Worm (Caenorhabditis elegans) whole organism, L2 larva: ENCODE data around the gene cin-4.

Experiments
- C34F6.9 ChIP-seq: fragments of 150-350 bp; optimal IDR thresholded peaks from 2 replicates; lab custom pipeline; 2014; ENCODE audit warnings: missing biosample characterization, missing genetic modification characterization
- R02D3.7 ChIP-seq: fragments of 150-350 bp; optimal IDR thresholded peaks from 2 replicates; lab custom pipeline; 2014; ENCODE audit warnings: missing biosample characterization, missing genetic modification characterization
- ZK546.5 ChIP-seq: sonication (generic microtip); optimal IDR thresholded peaks from 2 replicates; lab custom pipeline; 2017; ENCODE audit warnings: missing biosample characterization, missing genetic modification characterization
- aly-2 ChIP-seq: fragments of 150-350 bp; optimal IDR thresholded peaks from 2 replicates; lab custom pipeline; 2014; ENCODE audit warnings: missing biosample characterization, missing genetic modification characterization
- blmp-1 ChIP-seq: sonication (generic microtip); optimal IDR thresholded peaks from 2 replicates; lab custom pipeline; 2017; ENCODE audit warnings: missing genetic modification characterization, mild to moderate bottlenecking, missing compliant biosample characterization, antibody characterized with exemption, moderate library complexity; ENCODE audit not compliant: insufficient read depth
- ceh-16 ChIP-seq: fragments of 150-350 bp; optimal IDR thresholded peaks from 2 replicates; lab custom pipeline; 2014; ENCODE audit warnings: missing biosample characterization, missing genetic modification characterization
- ceh-82 ChIP-seq: fragments of 150-350 bp; optimal IDR thresholded peaks from 2 replicates; lab custom pipeline; 2014; ENCODE audit warnings: missing biosample characterization, missing genetic modification characterization
- crh-2 ChIP-seq: sonication (generic microtip); optimal IDR thresholded peaks from 2 replicates; lab custom pipeline; 2017; ENCODE audit warnings: missing biosample characterization, missing genetic modification characterization
- egl-27 ChIP-seq: sonication (generic microtip); optimal IDR thresholded peaks from 3 replicates; lab custom pipeline; 2017; ENCODE audit warnings: missing biosample characterization, missing genetic modification reagents, missing genetic modification characterization
- elt-1 ChIP-seq: fragments of 150-350 bp; optimal IDR thresholded peaks from 2 replicates; lab custom pipeline; 2014; ENCODE audit warnings: missing biosample characterization, missing genetic modification characterization
- fos-1 ChIP-seq: fragments of 150-350 bp; optimal IDR thresholded peaks from 2 replicates; lab custom pipeline; 2014; ENCODE audit warnings: missing biosample characterization, missing genetic modification characterization
- gmeb-1 ChIP-seq: fragments of 150-350 bp; optimal IDR thresholded peaks from 2 replicates; lab custom pipeline; 2014; ENCODE audit warnings: missing biosample characterization, missing genetic modification characterization
- lin-11 ChIP-seq: fragments of 150-350 bp; sonication (generic microtip); optimal IDR thresholded peaks from 2 replicates; lab custom pipeline; 2014; ENCODE audit warnings: missing biosample characterization, missing genetic modification characterization, inconsistent platforms, mixed read lengths
- lin-13 ChIP-seq: fragments of 150-350 bp; optimal IDR thresholded peaks from 2 replicates; lab custom pipeline; 2014; ENCODE audit warnings: missing biosample characterization, missing genetic modification reagents, missing genetic modification characterization
- lin-39 ChIP-seq: fragments of 150-350 bp; optimal IDR thresholded peaks from 2 replicates; lab custom pipeline; 2014; ENCODE audit warnings: missing biosample characterization, missing genetic modification reagents, missing genetic modification characterization
- lsy-2 ChIP-seq, 2 experiments: fragments of 150-350 bp in 1 of 2; sonication (generic microtip) in 1 of 2; optimal IDR thresholded peaks; 2 replicates each; lab custom pipeline; 2014 to 2017; ENCODE audit warnings: missing biosample characterization in 2 of 2, missing genetic modification characterization in 2 of 2
- mab-5 ChIP-seq: fragments of 150-350 bp; optimal IDR thresholded peaks from 2 replicates; lab custom pipeline; 2014; ENCODE audit warnings: missing biosample characterization, missing genetic modification characterization
- mbf-1 ChIP-seq: sonication (generic microtip); optimal IDR thresholded peaks from 2 replicates; lab custom pipeline; 2017; ENCODE audit warnings: missing biosample characterization, missing genetic modification characterization
- mdl-1 ChIP-seq, 2 experiments: fragments of 150-350 bp in 1 of 2; sonication (generic microtip) in 1 of 2; optimal IDR thresholded peaks; 2 replicates each; lab custom pipeline; 2017; ENCODE audit warnings: missing biosample characterization in 2 of 2, missing genetic modification characterization in 2 of 2
- nhr-11 ChIP-seq: fragments of 150-350 bp; optimal IDR thresholded peaks from 2 replicates; lab custom pipeline; 2014; ENCODE audit warnings: missing biosample characterization, missing genetic modification characterization
- nhr-129 ChIP-seq: fragments of 150-350 bp; optimal IDR thresholded peaks from 2 replicates; lab custom pipeline; 2014; ENCODE audit warnings: missing biosample characterization, missing genetic modification characterization
- nhr-21 ChIP-seq: fragments of 150-350 bp; optimal IDR thresholded peaks from 2 replicates; lab custom pipeline; 2014; ENCODE audit warnings: missing biosample characterization, missing genetic modification characterization
- nhr-23 ChIP-seq: fragments of 150-350 bp; optimal IDR thresholded peaks from 2 replicates; lab custom pipeline; 2014; ENCODE audit warnings: missing biosample characterization, missing genetic modification reagents, missing genetic modification characterization
- nhr-25 ChIP-seq: fragments of 150-350 bp; sonication (generic microtip); optimal IDR thresholded peaks from 3 replicates; lab custom pipeline; 2014; ENCODE audit warnings: missing biosample characterization, missing genetic modification characterization
- nhr-6 ChIP-seq: fragments of 150-350 bp; optimal IDR thresholded peaks from 2 replicates; lab custom pipeline; 2014; ENCODE audit warnings: missing biosample characterization, missing genetic modification characterization
- nhr-77 ChIP-seq: fragments of 150-350 bp; optimal IDR thresholded peaks from 2 replicates; lab custom pipeline; 2014; ENCODE audit warnings: missing biosample characterization, missing genetic modification characterization
- peb-1 ChIP-seq: fragments of 150-350 bp; optimal IDR thresholded peaks from 2 replicates; lab custom pipeline; 2014; ENCODE audit warnings: missing biosample characterization, missing genetic modification characterization
- skn-1 ChIP-seq: sonication (generic microtip); optimal IDR thresholded peaks from 2 replicates; lab custom pipeline; 2017; ENCODE audit warnings: missing biosample characterization, missing genetic modification characterization
- sma-3 ChIP-seq: sonication (generic microtip); optimal IDR thresholded peaks from 2 replicates; lab custom pipeline; 2016; ENCODE audit warnings: missing genetic modification reagents, missing genetic modification characterization, missing compliant biosample characterization
- sma-9 ChIP-seq, 2 experiments: fragments of 150-350 bp in 1 of 2; sonication (generic microtip) in 1 of 2; optimal IDR thresholded peaks; 2 replicates each; lab custom pipeline; 2014 to 2016; ENCODE audit warnings: missing genetic modification characterization in 2 of 2, mild to moderate bottlenecking in 1 of 2, missing biosample characterization in 1 of 2, missing compliant biosample characterization in 1 of 2, missing genetic modification reagents in 1 of 2, moderate library complexity in 1 of 2
- unc-55 ChIP-seq: fragments of 150-350 bp; sonication (generic microtip); optimal IDR thresholded peaks from 3 replicates; lab custom pipeline; 2014; ENCODE audit warnings: missing biosample characterization, missing genetic modification reagents, missing genetic modification characterization
- ztf-1 ChIP-seq: fragments of 200-800 bp; sonication (Bioruptor generic); conservative IDR thresholded peaks from 2 replicates; pipeline ENCODE4 v1.3.6; 2022; ENCODE audit warnings: missing genetic modification characterization, missing compliant biosample characterization
- ztf-4 ChIP-seq: fragments of 150-350 bp; optimal IDR thresholded peaks from 2 replicates; lab custom pipeline; 2014; ENCODE audit warnings: missing biosample characterization, missing genetic modification characterization

Gene cin-4

DNA sequence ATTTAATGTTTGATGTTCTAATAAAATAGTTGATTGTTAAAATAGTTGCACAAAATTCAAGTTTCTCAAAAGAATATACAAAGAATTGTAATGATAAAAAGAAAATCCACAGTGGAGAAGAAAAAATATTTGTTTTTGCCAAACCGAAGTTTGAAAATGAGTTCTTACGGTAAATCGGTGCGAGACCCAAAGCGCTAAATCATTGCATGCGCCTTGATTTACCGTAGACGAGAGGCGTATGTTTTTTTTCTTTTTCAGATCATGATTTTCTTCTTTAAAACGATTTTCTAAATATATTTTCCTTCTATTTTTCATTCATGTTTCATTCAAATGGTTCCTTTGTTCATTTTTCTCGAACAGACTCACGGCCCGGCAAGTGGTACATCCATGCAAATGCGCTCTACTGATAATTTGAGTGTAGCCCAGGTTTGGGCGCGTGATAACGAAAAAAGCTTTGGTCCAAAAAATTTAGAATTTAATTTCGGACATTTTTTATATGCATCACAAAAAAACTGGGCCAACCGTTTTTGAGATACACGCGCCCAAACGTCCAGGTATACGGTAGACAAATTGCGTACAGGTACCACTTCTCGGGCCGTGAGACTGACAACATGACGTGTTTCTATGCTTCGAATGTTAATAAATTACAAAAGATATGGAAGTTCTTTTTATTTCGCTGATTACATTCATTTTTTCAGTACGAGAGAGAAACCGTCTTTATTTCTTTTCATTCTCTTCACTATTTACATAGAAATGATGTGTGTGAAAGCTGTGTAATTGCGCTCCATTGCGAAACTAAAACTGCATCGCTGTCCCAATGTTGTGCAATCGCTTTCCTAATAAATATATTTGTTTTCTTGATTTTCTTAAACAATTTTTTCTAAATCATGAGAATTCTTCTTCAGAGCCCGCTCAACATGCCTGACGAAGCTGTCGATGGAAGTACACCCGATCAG lies 12.9 kb upstream of the cin-4 start, which contains the start of gene znf-598:
znf-598 (plus strand) TSS at position 906 of the 956 bp plus-strand sequence.
- TF ChIP-seq elt-1 (tag; lab: Kevin White, UChicago) = no peak
- TF ChIP-seq C34F6.9 = peak; percentile 61
- TF ChIP-seq blmp-1 (tag; lab: Kevin White, UChicago) = no peak
- TF ChIP-seq peb-1 (tag; lab: Kevin White, UChicago) = no peak
- peak; percentile 55 for TF ChIP-seq fos-1 (tag; lab: Kevin White, UChicago)
- no peak for TF ChIP-seq mbf-1
- peak; percentile 45 for TF ChIP-seq crh-2 (tag; lab: Kevin White, UChicago)
- peak in 1 of 2 experiments; percentile 77 for TF ChIP-seq lsy-2 (tag; optimal IDR thresholded peaks at IDR 0.05; lab: Kevin White, UChicago)
- TF ChIP-seq mdl-1 (tag; optimal IDR thresholded peaks at IDR 0.05; lab: Kevin White, UChicago) = no peak
- no peak for TF ChIP-seq ZK546.5 (tag; lab: Kevin White, UChicago)
- TF ChIP-seq nhr-23 (tag; lab: Kevin White, UChicago) = no peak
- TF ChIP-seq lin-13 (GFP tag; lab: Kevin White, UChicago) = peak; percentile 45
- no peak for TF ChIP-seq gmeb-1 (tag; lab: Kevin White, UChicago)
- TF ChIP-seq nhr-25 (tag; lab: Kevin White, UChicago) = no peak
- no peak for TF ChIP-seq nhr-11 (tag; lab: Kevin White, UChicago)
- peak; percentile 71 for TF ChIP-seq nhr-129 (tag; lab: Kevin White, UChicago)
- no peak for TF ChIP-seq ztf-1 (GFP tag; lab: Robert Waterston, UW)
- peak; percentile 25 for TF ChIP-seq sma-9 (GFP tag; optimal IDR thresholded peaks at IDR 0.05; lab: Kevin White, UChicago)
- no peak for TF ChIP-seq sma-9 (tag; optimal IDR thresholded peaks at IDR 0.05; lab: Kevin White, UChicago)
- peak; percentile 26 for TF ChIP-seq sma-3 (GFP tag; lab: Kevin White, UChicago)
- no peak for TF ChIP-seq aly-2 (tag; lab: Kevin White, UChicago)
- no peak for TF ChIP-seq egl-27

DNA sequence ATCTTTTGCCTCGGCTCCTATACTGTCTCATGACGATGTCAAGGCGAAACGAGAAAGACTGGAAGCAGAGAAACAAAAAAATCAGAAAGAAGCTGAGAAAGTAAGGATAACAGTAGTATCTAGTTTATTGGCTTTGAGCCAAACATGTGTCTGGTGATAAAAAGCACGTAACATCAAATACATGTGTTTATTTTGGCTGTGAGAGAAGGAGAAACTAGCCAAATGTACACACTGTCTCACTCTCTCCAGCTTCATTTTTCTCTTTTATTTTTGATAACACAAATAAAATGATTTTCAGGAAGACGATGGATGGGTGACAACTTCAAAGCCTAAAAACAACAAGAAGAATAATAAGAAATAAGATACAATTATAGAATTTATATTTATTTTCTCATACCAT lies 8.6 kb upstream of the cin-4 start:
- TF ChIP-seq gmeb-1 (tag; lab: Kevin White, UChicago) (no peak), nhr-6 (no peak), fos-1 (tag; lab: Kevin White, UChicago) (no peak), lin-11 (no peak), nhr-23 (tag; lab: Kevin White, UChicago) (no peak), ztf-4 (tag; lab: Kevin White, UChicago) (no peak)

- TF ChIP-seq elt-1 (tag; lab: Kevin White, UChicago) (no peak), ztf-4 (tag; lab: Kevin White, UChicago) (no peak), fos-1 (tag; lab: Kevin White, UChicago) (peak; percentile 35), peb-1 (tag; lab: Kevin White, UChicago) (no peak), C34F6.9 (no peak), nhr-6 (no peak), unc-55 (GFP tag; lab: Kevin White, UChicago) (no peak), gmeb-1 (tag; lab: Kevin White, UChicago) (peak; percentile 2), crh-2 (tag; lab: Kevin White, UChicago) (peak; percentile 27), mab-5 (no peak), sma-3 (GFP tag; lab: Kevin White, UChicago) (no peak)
These were observed 6.9 kb upstream of the cin-4 start for ce11 chrII:7031137-7031697.

DNA sequence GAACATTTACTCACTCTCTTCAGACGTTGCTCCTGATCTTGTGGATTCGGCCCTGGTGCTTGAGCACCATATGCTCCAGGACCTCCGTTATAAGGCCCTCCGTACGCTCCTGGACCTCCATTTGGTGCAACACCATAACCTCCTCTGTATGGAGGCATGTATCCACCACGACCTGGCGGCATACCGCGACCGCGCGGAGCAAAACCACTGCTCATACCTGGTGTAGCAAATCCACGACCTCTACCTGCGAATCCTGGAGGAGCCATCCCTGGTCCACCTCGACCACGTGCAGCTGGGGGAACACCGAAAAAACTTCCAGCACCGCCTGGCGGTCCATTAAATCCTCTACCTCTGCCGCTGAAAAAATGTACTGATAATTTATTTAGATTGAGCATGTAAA lies 11.4 kb downstream of the cin-4 start:
- TF ChIP-seq C34F6.9 (no peak), nhr-129 (tag; lab: Kevin White, UChicago) (no peak), nhr-21 (no peak), lin-39 (tag; lab: Kevin White, UChicago) (no peak), crh-2 (tag; lab: Kevin White, UChicago) (no peak), nhr-77 (tag; lab: Kevin White, UChicago) (no peak), ceh-82 (tag; lab: Kevin White, UChicago) (no peak), R02D3.7 (tag; lab: Kevin White, UChicago) (no peak), mbf-1 (no peak), skn-1 (tag; lab: Kevin White, UChicago) (no peak), gmeb-1 (tag; lab: Kevin White, UChicago) (no peak), peb-1 (tag; lab: Kevin White, UChicago) (no peak), egl-27 (no peak), ceh-16 (tag; lab: Kevin White, UChicago) (no peak)
- TF ChIP-seq, all 48 proteins: peak for 0
